Fruit fly (Drosophila melanogaster): ENCODE data around the gene Tgt.

Tgt gene

DNA sequence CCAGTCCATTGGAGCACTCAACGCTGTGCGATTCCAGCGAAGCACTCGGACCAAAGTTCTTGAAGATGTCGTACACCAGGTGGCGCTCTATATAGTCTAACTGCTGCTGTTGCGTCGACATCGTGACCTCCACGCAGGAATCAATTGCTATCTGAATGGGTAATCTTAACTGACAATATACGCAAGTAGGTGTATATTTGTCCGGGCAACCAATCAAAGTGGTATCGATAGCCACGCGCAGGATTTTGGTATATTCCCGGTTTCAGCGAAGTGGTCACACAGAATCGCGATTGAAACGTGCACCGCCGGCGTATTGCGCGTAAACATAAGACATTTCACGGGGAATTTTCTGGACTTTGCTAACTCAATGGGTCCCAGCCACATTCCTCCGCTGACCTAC is at the start of gene Tgt, which contains the start of gene CG5126:
Gene Tgt, plus strand, starts transcription at position 267 of the 400 bp plus-strand sequence.
Gene CG5126, minus strand, starts transcription at position 222 of the 400 bp plus-strand sequence.
- TF ChIP-seq CG8478 (optimal IDR thresholded peaks at IDR 0.05), result no peak
- TF ChIP-seq CTCF (optimal IDR thresholded peaks at IDR 0.05), result peak; percentile 68 to 83

DNA sequence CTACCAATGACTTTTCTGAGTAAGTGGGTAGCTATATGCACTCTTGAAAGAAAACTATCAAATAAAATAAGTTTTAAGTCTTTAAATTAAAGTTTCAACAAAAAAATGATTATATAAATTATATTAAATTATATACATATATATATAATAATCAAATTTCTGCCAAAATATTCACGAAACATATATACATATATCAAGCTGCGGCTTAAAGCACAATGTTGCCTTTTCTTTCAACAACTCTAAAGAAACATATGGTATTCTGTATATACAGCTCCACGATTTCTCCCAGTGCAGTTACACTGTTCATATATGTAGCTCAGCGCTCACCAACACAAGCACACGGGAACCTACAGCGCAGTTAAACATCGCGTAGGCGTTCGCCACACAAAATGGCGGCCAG is 48.4 kb upstream of the Tgt start:
- no peak for TF ChIP-seq CG8478 (optimal IDR thresholded peaks at IDR 0.05)
- TF ChIP-seq CTCF (optimal IDR thresholded peaks at IDR 0.05), result no peak

DNA sequence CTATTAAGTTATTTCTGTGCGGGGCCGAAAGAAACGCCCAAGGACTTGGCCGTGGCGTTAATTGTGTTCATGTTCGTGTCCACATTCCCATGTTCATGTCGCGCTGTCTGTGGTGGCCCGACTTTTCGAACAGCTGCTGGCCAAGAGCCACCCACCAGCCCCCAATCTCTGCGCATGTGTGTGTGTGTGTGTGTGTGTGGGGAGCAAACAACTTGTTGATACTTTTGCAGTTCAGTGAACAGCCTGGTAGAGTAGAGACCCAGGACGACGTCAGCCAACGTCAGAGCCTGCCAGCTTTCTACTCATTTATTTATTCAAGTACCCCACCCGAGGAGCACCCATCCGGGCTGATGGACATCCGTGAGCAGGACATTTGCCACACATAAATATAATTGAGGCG is 46.9 kb upstream of the Tgt start:
- TF ChIP-seq CG8478 (optimal IDR thresholded peaks at IDR 0.05) (no peak), CTCF (optimal IDR thresholded peaks at IDR 0.05) (no peak)

DNA sequence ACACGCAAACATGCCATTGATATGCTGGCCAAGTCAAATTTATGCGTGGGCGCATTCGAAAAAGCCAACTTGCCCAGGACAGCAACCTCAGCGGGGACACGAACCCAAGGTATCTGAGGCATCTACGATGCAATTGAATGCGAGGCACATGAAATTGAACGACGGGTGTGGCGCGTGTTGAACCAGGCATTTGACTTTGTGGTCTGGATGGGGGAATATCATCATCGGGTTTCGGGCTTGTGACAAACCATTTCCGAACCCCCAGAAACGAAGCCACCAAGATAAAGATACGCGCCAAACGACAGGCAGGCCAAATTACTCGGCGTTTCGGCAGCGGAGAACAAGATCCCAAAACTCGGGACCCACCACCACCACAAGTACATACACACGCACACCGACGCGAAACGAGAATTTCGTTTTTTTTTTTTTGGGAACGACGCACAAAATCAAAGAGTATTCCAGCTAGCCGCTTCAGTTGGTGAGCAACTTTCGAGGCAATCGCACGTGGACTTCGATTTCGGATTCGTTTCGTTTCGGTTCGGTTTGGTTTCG is 41.1 kb upstream of the Tgt start, which contains the start of gene MFS3:
Gene MFS3, plus strand, starts transcription at position 472 of the 552 bp plus-strand sequence.
- TF ChIP-seq CG8478 (optimal IDR thresholded peaks at IDR 0.05) (no peak), CTCF (optimal IDR thresholded peaks at IDR 0.05) (peak; percentile 66 to 68)

DNA sequence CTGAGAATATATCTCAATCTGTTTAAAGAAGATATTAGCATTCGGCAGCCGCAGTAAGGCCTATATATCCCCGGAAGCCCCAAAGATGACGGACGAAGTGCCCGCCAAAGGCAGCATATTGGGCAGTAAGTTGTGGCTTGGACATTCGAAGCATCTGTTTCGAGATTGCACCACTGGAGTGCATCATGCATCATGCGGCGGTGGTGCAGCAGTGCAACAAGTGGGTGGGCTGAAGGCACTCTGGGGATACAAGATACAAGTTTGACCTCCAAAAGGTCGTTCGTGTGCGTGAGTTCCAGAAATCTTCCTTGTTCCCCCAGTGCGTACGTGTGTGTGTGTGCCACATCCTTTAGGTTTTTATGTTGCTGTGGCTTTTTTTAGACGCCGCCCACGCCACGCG is 40.6 kb upstream of the Tgt start:
- TF ChIP-seq CTCF (optimal IDR thresholded peaks at IDR 0.05), result no peak
- no peak for TF ChIP-seq CG8478 (optimal IDR thresholded peaks at IDR 0.05)

DNA sequence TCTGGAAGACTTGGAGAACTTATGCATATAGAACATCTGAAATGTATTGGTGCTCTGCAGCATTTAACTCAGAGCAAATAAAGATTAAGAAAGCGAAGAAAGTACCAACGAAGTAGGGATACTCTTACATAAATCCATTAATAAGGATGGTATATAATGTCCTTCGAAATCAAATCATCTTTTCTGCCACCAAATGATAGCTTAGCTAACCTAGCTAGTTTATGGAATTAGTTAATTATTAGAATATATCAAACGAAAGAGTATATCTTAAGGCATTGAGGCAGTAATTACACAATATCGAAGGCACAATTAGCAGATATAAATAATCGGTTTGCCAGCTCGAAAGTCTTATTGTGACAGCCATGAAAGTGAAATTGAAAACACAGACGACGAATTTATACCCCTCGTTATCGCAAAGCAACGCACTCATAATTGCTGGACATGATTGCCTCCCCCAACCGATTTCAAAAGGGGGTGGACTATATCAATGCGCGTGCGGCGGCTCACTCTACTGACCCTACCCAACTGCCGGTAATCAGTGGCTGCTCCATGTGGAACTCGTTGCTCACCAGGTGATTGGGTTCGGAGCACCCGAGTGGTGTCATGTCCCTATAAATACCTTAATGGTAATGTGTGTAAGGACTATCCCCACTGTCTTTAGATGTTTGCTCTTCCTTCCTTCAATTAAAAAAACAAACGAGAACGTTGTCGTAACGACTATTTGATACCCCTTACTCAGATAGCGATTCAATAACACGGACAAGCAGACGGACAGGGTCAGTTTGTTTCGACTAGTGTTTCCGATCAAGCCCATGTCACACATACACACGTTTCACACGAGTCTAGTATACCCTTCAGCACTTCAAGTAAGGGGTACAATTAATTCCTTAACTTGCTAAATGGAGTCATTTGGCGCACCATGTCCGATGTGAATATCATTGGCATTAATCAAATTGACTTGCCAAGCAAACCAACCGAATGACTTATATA is 39.2 kb upstream of the Tgt start:
- no peak for TF ChIP-seq CG8478 (optimal IDR thresholded peaks at IDR 0.05)
- no peak for TF ChIP-seq CTCF (optimal IDR thresholded peaks at IDR 0.05)

DNA sequence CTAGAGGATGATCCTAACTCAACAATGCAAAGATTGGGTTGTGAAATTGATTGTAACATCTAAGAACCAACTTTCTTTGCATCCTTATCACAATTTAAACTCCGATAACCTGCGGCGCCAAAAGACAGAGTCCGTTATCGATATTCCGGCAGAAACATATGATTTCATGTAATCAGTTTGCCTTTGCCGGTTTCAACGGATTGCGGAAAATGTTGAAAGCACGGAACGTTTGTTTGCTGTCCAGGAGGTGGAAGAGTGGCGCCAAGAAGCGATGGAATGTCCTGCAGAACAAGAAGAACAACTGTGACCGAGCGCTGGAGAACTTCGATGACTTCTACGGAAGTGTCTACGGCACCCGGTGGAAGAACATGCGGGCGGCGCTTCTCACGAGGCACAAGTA is 36.2 kb upstream of the Tgt start:
- TF ChIP-seq CTCF (optimal IDR thresholded peaks at IDR 0.05), result no peak
- no peak for TF ChIP-seq CG8478 (optimal IDR thresholded peaks at IDR 0.05)

DNA sequence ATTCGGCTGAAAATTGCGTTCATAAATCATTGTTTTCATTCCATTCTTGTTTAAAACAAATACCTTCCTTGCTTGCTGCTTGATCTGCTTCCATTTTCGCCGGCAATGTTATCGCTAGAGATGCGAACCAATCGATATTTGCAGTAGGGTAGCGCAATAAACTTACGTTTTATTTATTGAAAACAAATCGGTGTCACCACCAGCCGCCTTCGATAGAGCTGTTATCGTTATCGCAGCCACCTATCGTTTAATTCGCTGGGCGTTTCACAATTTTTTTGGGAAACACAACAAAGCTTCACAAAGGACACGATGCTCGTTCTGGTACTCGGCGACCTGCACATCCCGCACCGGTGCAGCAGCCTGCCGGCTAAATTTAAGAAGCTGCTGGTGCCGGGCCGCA is 33.3 kb upstream of the Tgt start, which contains the start of the genes Tfb4 and Vps29:
Gene Tfb4, minus strand, starts transcription at position 124 of the 400 bp plus-strand sequence.
Gene Vps29, plus strand, starts transcription at position 213 of the 400 bp plus-strand sequence.
- no peak for TF ChIP-seq CTCF (optimal IDR thresholded peaks at IDR 0.05)
- no peak for TF ChIP-seq CG8478 (optimal IDR thresholded peaks at IDR 0.05)

DNA sequence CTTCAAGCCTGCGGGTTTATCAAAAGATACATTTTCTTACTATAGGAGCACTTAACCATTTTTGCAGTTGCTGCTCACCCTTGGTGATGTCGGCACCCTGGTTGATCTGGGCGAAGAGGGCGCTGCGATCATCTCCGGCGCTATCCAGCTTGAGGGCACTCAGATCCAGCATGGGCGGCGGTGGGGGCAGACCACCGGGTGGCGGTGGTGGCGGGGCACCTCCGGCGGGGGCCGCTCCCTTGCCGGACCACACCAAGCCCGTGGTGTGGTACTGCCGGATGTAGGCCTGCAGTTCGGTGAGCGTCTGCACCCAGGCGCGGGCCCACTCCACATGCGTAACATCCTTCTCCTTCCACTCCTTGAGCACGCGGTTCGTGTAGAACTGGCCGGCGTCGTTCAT is 31.2 kb upstream of the Tgt start:
- TF ChIP-seq CG8478 (optimal IDR thresholded peaks at IDR 0.05), result no peak
- no peak for TF ChIP-seq CTCF (optimal IDR thresholded peaks at IDR 0.05)

DNA sequence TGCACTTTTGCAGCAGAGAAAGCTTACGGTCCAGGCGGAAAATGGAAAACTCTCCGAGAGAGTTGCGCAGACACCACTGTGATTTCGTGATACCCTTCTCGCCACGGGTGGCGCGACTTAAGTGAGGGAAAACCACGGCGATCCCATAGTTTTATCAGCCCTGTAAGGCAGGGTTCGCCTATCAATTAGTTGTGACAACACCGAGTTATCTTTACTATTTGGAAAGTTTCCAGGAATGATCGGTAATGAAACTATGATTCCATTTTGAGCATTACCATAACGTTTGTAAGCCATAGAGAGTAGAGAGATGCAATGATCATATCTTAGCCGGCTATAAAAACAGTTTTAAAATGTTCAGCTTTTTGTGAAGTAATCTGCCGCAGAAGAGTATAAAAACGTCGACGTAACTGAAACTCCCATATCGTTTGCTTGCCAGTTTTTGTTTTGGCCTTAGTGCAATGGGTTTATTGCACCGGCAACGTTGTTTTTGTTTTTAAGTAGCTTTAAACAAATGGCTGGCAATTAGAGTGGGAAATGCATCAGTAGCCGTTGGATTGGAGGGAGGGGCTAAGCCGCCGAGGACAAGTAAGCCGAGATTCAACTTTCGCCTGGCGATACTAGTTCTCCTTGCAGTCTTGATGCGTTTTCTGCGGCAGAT is 27.1 kb upstream of the Tgt start:
- TF ChIP-seq CG8478 (optimal IDR thresholded peaks at IDR 0.05), result no peak
- no peak for TF ChIP-seq CTCF (optimal IDR thresholded peaks at IDR 0.05)

DNA sequence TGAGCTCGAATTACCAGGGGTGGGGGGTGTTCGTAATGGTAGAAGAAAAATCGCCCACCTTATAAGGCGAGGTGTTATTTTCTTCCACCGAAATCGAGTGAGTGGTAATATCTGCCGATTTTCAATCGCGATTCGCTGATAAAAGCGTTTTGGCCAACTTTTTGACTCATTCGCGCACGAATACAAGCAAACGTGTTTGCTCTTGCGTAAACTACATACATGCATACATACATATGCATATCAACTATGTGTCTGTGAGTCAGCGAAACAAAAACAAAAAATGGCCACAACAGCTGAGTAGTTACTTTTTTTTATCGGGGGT is 26.5 kb upstream of the Tgt start:
- TF ChIP-seq CTCF (optimal IDR thresholded peaks at IDR 0.05) (no peak), CG8478 (optimal IDR thresholded peaks at IDR 0.05) (no peak)

DNA sequence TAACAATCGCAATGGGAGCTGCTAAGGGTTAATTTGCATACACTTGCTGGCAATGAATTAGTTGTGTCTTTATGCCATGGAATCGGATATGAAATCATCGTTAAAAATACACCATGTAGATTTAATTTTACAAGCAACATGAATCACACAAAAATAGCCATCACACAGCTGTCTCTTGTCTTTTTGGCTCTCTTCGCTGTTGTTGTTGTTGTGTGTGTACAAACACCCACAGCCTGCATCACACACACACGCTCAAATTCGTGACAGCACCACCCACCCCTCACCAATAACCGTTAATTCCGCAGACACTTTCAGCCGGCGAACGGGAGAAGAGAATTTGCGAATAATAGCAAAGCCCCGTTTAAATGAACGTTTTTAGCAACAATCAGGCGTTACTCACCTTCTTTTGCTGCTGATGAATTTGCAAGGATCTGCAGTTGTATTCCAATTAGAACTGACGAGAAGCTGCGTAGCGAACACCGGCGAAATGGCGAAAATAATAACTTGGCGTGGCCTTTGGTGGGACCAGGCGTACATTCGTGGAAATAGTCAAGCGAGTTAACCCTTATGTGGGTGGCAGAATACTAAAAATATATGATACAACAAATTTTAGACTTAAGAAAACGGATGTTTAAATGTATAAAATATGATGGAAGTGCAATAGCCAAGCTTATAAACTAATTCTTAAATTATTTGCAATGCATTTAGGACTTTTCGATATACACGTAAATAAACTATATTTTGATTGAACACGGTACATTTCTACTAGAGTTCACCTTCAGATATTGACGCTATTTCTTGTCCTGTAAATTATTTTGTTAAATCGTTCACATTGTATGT is 26.0 kb upstream of the Tgt start, which contains the start of gene capt:
Gene capt, minus strand, starts transcription at position 584 of the 840 bp plus-strand sequence.
- TF ChIP-seq CTCF (optimal IDR thresholded peaks at IDR 0.05), result no peak
- TF ChIP-seq CG8478 (optimal IDR thresholded peaks at IDR 0.05), result no peak

DNA sequence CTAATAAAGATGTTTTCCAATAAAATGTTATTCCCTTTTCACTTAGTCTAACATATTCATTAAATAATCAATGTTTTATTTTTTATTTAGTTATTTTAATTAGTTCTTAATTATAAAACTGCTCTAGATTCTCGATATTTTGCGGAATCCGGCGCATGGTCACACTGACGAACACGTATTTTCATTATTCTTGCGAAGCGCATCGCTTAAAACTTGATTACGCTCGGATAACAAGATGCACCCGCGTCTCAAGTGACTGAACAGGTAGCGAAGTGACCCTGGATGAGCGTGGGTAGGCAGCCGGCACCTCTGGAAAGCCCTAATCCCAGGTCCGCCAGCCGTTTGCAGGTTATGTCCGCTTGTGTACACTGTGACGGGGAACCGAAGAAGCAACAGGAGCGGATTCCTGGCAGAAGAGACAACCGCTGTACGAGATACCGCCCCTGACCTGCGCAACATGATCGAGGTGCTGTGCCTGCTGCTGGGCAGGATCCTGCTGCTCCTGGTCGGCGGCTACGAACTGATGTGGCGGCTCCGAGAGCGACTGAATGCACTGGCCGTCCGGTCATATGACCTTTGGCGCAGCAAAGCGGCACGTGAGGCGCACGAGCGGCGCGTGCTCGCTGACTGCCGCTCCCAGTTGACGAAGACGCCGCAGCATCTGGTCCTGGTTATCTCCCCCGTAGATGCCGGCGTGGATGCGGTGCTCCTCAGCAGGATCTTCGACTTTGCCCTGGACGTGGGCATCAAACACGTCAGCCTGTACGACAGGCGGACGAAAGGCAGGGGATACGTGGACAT is 25.1 kb upstream of the Tgt start, which contains the start of gene Tango14:
Gene Tango14, plus strand, starts transcription at position 143 of the 801 bp plus-strand sequence.
- TF ChIP-seq CG8478 (optimal IDR thresholded peaks at IDR 0.05), result no peak

All from S2 (cell line).